Fruit fly (Drosophila melanogaster) whole organism: ENCODE data around the gene CG3436.

Experiments
- CG8478 ChIP-seq: fragments of >200 bp; optimal IDR thresholded peaks from 2 replicates; lab custom pipeline; 2018; ENCODE audit warnings: inconsistent platforms
- Dll ChIP-seq: fragments of >200 bp; optimal IDR thresholded peaks from 2 replicates; lab custom pipeline; 2017
- pan ChIP-seq: fragments of >200 bp; optimal IDR thresholded peaks from 2 replicates; lab custom pipeline; 2017

- no peak for TF ChIP-seq CG8478 (lab: Kevin White, UChicago)
- no peak for TF ChIP-seq pan
- no peak for TF ChIP-seq Dll (lab: Kevin White, UChicago)
Measured at dm6 chr2L:158649-159257, 2.9 kb downstream of the CG3436 start, which contains the start of the genes CG33635 and spen.
